Worm (Caenorhabditis elegans) whole organism, mixed stage, embryonic: ENCODE data around the gene nspe-6.

Source experiments
- M03D4.4 ChIP-seq: sonication (generic microtip); optimal IDR thresholded peaks from 2 replicates; lab custom pipeline; 2017; ENCODE audit warnings: mild to moderate bottlenecking, missing genetic modification characterization, missing compliant biosample characterization
- bed-3 ChIP-seq: fragments of 200-800 bp; sonication (Bioruptor generic); optimal IDR thresholded peaks from 3 replicates; lab custom pipeline; 2018; ENCODE audit warnings: mild to moderate bottlenecking, missing genetic modification characterization, moderate library complexity, missing compliant biosample characterization
- blmp-1 ChIP-seq: fragments of 150-350 bp; optimal IDR thresholded peaks from 2 replicates; lab custom pipeline; 2014; ENCODE audit warnings: missing biosample characterization, missing genetic modification characterization
- ceh-39 ChIP-seq: fragments of 150-350 bp; optimal IDR thresholded peaks from 2 replicates; lab custom pipeline; 2014; ENCODE audit warnings: missing biosample characterization, missing genetic modification characterization
- ceh-83 ChIP-seq: fragments of 200-800 bp; sonication (Bioruptor generic); optimal IDR thresholded peaks from 2 replicates; lab custom pipeline; 2018; ENCODE audit warnings: mild to moderate bottlenecking, missing genetic modification characterization, missing compliant biosample characterization
- ces-1 ChIP-seq: fragments of 150-350 bp; optimal IDR thresholded peaks from 2 replicates; lab custom pipeline; 2014; ENCODE audit warnings: missing biosample characterization, missing genetic modification reagents, missing genetic modification characterization
- cnd-1 ChIP-seq: fragments of 200-800 bp; sonication (Bioruptor generic); optimal IDR thresholded peaks from 2 replicates; lab custom pipeline; 2018; ENCODE audit warnings: mild to moderate bottlenecking, missing genetic modification characterization, missing compliant biosample characterization
- drap-1 ChIP-seq: fragments of 200-800 bp; sonication (Bioruptor generic); optimal IDR thresholded peaks from 3 replicates; lab custom pipeline; 2018; ENCODE audit warnings: mild to moderate bottlenecking, missing genetic modification characterization, missing compliant biosample characterization
- elt-3 ChIP-seq: fragments of 150-350 bp; optimal IDR thresholded peaks from 2 replicates; lab custom pipeline; 2014; ENCODE audit warnings: missing biosample characterization, missing genetic modification characterization
- flh-1 ChIP-seq: fragments of 200-800 bp; sonication (Bioruptor generic); optimal IDR thresholded peaks from 2 replicates; lab custom pipeline; 2018; ENCODE audit warnings: mild to moderate bottlenecking, missing genetic modification characterization, moderate library complexity, missing compliant biosample characterization
- hlh-1 ChIP-seq: fragments of 150-350 bp; optimal IDR thresholded peaks from 2 replicates; lab custom pipeline; 2014; ENCODE audit warnings: missing biosample characterization, missing genetic modification reagents, missing genetic modification characterization
- lin-13 ChIP-seq: fragments of 150-350 bp; optimal IDR thresholded peaks from 2 replicates; lab custom pipeline; 2014; ENCODE audit warnings: missing biosample characterization, missing genetic modification characterization
- lin-32 ChIP-seq: fragments of 200-800 bp; sonication (Bioruptor generic); optimal IDR thresholded peaks from 2 replicates; lab custom pipeline; 2018; ENCODE audit warnings: mild to moderate bottlenecking, missing genetic modification characterization, missing compliant biosample characterization
- lsy-2 ChIP-seq: fragments of 150-350 bp; optimal IDR thresholded peaks from 2 replicates; lab custom pipeline; 2014; ENCODE audit warnings: missing biosample characterization, missing genetic modification characterization
- mep-1 ChIP-seq: fragments of 150-350 bp; optimal IDR thresholded peaks from 2 replicates; lab custom pipeline; 2017; ENCODE audit warnings: missing biosample characterization, missing genetic modification reagents, missing genetic modification characterization, inconsistent platforms
- nhr-12 ChIP-seq: fragments of 150-350 bp; optimal IDR thresholded peaks from 2 replicates; lab custom pipeline; 2014; ENCODE audit warnings: missing biosample characterization, missing genetic modification characterization
- nhr-2 ChIP-seq: fragments of 150-350 bp; optimal IDR thresholded peaks from 2 replicates; lab custom pipeline; 2014; ENCODE audit warnings: missing biosample characterization, missing genetic modification characterization
- nhr-237 ChIP-seq: fragments of 150-350 bp; optimal IDR thresholded peaks from 2 replicates; lab custom pipeline; 2014; ENCODE audit warnings: missing biosample characterization, missing genetic modification characterization
- pha-4 ChIP-seq: fragments of 150-350 bp; optimal IDR thresholded peaks from 2 replicates; lab custom pipeline; 2018; ENCODE audit warnings: missing biosample characterization, missing genetic modification reagents, missing genetic modification characterization
- sem-2 ChIP-seq: fragments of 200-800 bp; sonication (Bioruptor generic); optimal IDR thresholded peaks from 2 replicates; lab custom pipeline; 2018; ENCODE audit warnings: mild to moderate bottlenecking, missing genetic modification characterization, missing compliant biosample characterization
- sptf-1 ChIP-seq: sonication (generic microtip); optimal IDR thresholded peaks from 2 replicates; lab custom pipeline; 2017; ENCODE audit warnings: mild to moderate bottlenecking, missing genetic modification characterization, moderate library complexity, missing compliant biosample characterization
- tbx-8 ChIP-seq: fragments of 200-800 bp; sonication (Bioruptor generic); optimal IDR thresholded peaks from 2 replicates; lab custom pipeline; 2018; ENCODE audit warnings: mild to moderate bottlenecking, missing genetic modification characterization, moderate library complexity, missing compliant biosample characterization
- unc-39 ChIP-seq: fragments of 150-350 bp; optimal IDR thresholded peaks from 2 replicates; lab custom pipeline; 2014; ENCODE audit warnings: missing biosample characterization, missing genetic modification characterization
- unc-62 ChIP-seq: fragments of 150-350 bp; optimal IDR thresholded peaks from 2 replicates; lab custom pipeline; 2014; ENCODE audit warnings: missing biosample characterization, missing genetic modification reagents, missing genetic modification characterization
- zip-8 ChIP-seq: fragments of 150-350 bp; optimal IDR thresholded peaks from 2 replicates; lab custom pipeline; 2014; ENCODE audit warnings: missing biosample characterization, missing genetic modification characterization

The nspe-6 gene

DNA sequence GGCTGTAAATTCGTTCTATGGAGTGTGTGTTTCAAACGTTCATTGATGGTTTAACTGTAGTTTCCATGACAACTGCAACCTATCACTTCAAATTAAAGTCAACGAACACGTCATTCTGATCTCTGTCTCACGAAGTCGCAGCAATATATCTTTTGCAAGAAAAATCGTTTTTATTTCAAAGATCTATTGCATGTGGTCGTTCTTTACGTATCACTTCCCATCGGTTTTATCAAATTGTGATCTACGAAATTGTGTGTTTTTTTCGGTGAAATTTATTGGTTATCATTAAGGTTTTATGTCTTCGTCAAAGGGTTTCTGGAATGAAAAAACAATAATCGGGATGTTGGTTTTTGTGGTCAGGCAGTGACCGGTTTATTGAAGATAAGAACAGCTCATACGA lies 6.9 kb upstream of the nspe-6 start:
- TF ChIP-seq elt-3 (tag; lab: Kevin White, UChicago) = no peak
- no peak for TF ChIP-seq nhr-237
- no peak for TF ChIP-seq tbx-8

DNA sequence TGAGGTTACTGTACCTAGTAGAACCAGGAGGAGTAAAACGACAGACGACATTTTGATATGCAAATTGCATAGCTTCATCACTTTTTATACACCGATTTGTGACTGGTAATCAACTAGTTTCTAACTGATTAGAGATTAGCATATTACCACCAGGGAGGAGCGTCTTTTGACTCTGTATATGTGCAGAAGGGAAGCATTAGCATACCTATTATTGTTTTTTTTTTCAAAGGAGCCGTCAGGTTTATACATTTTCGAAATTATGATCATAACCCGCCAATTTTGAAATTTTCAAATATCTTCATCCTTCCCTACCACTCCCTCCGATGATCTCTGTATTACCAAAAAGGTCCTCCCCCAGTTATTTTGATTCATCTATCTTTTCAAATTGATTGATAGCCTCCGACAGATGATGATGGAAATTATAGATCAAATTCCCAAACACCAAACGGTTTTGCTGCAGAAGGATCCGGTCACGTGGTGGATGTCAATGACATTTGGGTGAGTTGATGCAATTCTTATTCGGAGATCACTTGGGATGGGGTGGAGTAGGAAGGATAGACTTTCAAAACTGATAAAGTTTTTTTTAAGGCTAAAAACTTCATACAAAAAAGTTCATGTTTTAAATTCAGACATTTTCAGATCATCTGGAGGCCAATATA lies 6.1 kb upstream of the nspe-6 start, which contains the start of gene nspe-8:
Gene nspe-8 (minus strand): TSS at position 51 of the 659 bp plus-strand sequence.
- TF ChIP-seq blmp-1 (tag; lab: Kevin White, UChicago) (no peak), mep-1 (tag; lab: Kevin White, UChicago) (no peak), nhr-2 (tag; lab: Kevin White, UChicago) (no peak), unc-39 (tag; lab: Kevin White, UChicago) (no peak), hlh-1 (tag; lab: Kevin White, UChicago) (no peak), bed-3 (GFP tag; lab: Kevin White, UChicago) (no peak), lin-13 (tag; lab: Kevin White, UChicago) (no peak)

ce11 chrII:12620764-12621163 lies 4.8 kb upstream of the nspe-6 start, which contains the start of gene nspe-1:
Gene nspe-1 (minus strand): TSS chrII:12620864.
- TF ChIP-seq unc-39 (tag; lab: Kevin White, UChicago) = no peak
- no peak for TF ChIP-seq lin-32 (GFP tag; lab: Kevin White, UChicago)
- TF ChIP-seq drap-1 (GFP tag; lab: Kevin White, UChicago) = no peak

- TF ChIP-seq blmp-1 (tag; lab: Kevin White, UChicago) (no peak), nhr-12 (tag; lab: Kevin White, UChicago) (no peak), lsy-2 (tag; lab: Kevin White, UChicago) (no peak), ces-1 (GFP tag; lab: Kevin White, UChicago) (no peak)
Measured at ce11 chrII:12619288-12619687, 3.3 kb upstream of the nspe-6 start, which contains the start of gene nspe-2. Gene nspe-2 (minus strand): TSS chrII:12619388.

DNA sequence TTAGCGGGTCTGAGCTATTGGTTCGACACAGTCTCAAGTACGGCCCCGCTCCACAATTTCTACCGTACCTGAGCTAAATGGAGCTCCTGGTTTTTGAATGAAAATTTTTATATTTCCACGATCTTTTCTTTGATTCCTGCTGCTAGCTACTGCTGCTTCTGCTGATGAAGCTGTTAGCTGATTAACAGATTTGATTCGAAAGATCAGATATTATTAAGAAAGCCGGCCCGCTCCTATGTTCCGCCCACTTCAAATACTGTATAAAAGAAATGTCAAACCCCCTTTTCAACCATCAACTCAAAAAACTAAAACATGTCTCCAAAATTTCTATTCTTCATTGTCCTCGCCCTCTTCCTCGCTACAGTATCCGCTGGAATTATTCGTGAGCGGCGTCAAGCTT lies 1.6 kb upstream of the nspe-6 start, which contains the start of gene nspe-3:
Gene nspe-3 (plus strand): TSS at position 301 of the 400 bp plus-strand sequence.
- no peak for TF ChIP-seq unc-62

ce11 chrII:12615413-12615812 lies 568 bp downstream of the nspe-6 start:
- TF ChIP-seq pha-4 (tag; lab: Kevin White, UChicago) (no peak), elt-3 (tag; lab: Kevin White, UChicago) (no peak), sptf-1 (tag; lab: Kevin White, UChicago) (no peak), lin-32 (GFP tag; lab: Kevin White, UChicago) (no peak), zip-8 (tag; lab: Kevin White, UChicago) (no peak), ceh-83 (GFP tag; lab: Kevin White, UChicago) (no peak), nhr-2 (tag; lab: Kevin White, UChicago) (no peak), lin-13 (tag; lab: Kevin White, UChicago) (no peak), drap-1 (GFP tag; lab: Kevin White, UChicago) (no peak), ces-1 (GFP tag; lab: Kevin White, UChicago) (no peak)

- TF ChIP-seq tbx-8 = no peak
- TF ChIP-seq blmp-1 (tag; lab: Kevin White, UChicago) = no peak
- no peak for TF ChIP-seq nhr-12 (tag; lab: Kevin White, UChicago)
- TF ChIP-seq sem-2 (GFP tag; lab: Kevin White, UChicago) = no peak
- TF ChIP-seq ceh-83 (GFP tag; lab: Kevin White, UChicago) = no peak
- no peak for TF ChIP-seq ceh-39 (tag; lab: Kevin White, UChicago)
- TF ChIP-seq unc-62 = no peak
- TF ChIP-seq cnd-1 (tag; lab: Kevin White, UChicago) = no peak
- TF ChIP-seq M03D4.4 = no peak
- no peak for TF ChIP-seq lin-32 (GFP tag; lab: Kevin White, UChicago)
- TF ChIP-seq hlh-1 (tag; lab: Kevin White, UChicago) = no peak
- no peak for TF ChIP-seq flh-1 (GFP tag; lab: Kevin White, UChicago)
- no peak for TF ChIP-seq elt-3 (tag; lab: Kevin White, UChicago)
- no peak for TF ChIP-seq unc-39 (tag; lab: Kevin White, UChicago)
Measured at ce11 chrII:12612218-12612617, 3.8 kb downstream of the nspe-6 start, which contains the start of gene nspe-4. Gene nspe-4 (plus strand): TSS chrII:12612518.
